Fruit fly (Drosophila melanogaster): ENCODE measurements around the gene Or85e.

Gene Or85e

dm6 chr3R:8635778-8636177, at the start of gene Or85e:
Gene Or85e (minus strand): TSS chr3R:8635878.
- TF ChIP-seq CrebA (GFP tag; optimal IDR thresholded peaks at IDR 0.05; ENCODE audit: borderline replicate concordance) (no peak), dl (GFP tag; optimal IDR thresholded peaks at IDR 0.05; ENCODE audit: insufficient read depth in 1 of 2, partially characterized antibody in 2 of 2) (no peak), ey (GFP tag; optimal IDR thresholded peaks at IDR 0.05) (no peak), Mio (GFP tag; optimal IDR thresholded peaks at IDR 0.05) (no peak), Rel (GFP tag; optimal IDR thresholded peaks at IDR 0.05) (no peak), Rel (tag; optimal IDR thresholded peaks at IDR 0.05) (no peak), lola (GFP tag; optimal IDR thresholded peaks at IDR 0.05) (no peak), Myc (optimal IDR thresholded peaks at IDR 0.05) (no peak)

dm6 chr3R:8684328-8685177, 48.9 kb upstream of the Or85e start, which contains the start of gene CG44227:
Gene CG44227 (minus strand): TSS chr3R:8685176.
- TF ChIP-seq fru (GFP tag; optimal IDR thresholded peaks at IDR 0.05) (no peak), sv (GFP tag; optimal IDR thresholded peaks at IDR 0.05) (no peak), brk (GFP tag; optimal IDR thresholded peaks at IDR 0.05) (no peak), Hr83 (GFP tag; optimal IDR thresholded peaks at IDR 0.05; ENCODE audit: poor library complexity, severe bottlenecking) (no peak), Myc (optimal IDR thresholded peaks at IDR 0.05) (no peak), dsf (GFP tag; optimal IDR thresholded peaks at IDR 0.05; ENCODE audit: borderline replicate concordance) (no peak), ey (GFP tag; optimal IDR thresholded peaks at IDR 0.05) (no peak), N (GFP tag; optimal IDR thresholded peaks at IDR 0.05) (no peak), psq (GFP tag; optimal IDR thresholded peaks at IDR 0.05) (no peak), tai (GFP tag; optimal IDR thresholded peaks at IDR 0.05) (no peak), CG32264 (GFP tag; optimal IDR thresholded peaks at IDR 0.05) (no peak), sage (GFP tag; optimal IDR thresholded peaks at IDR 0.05) (no peak), CrebA (GFP tag; optimal IDR thresholded peaks at IDR 0.05; ENCODE audit: borderline replicate concordance) (no peak), HLH106 (tag; optimal IDR thresholded peaks at IDR 0.05) (no peak), dl (GFP tag; optimal IDR thresholded peaks at IDR 0.05; ENCODE audit: insufficient read depth in 1 of 2, partially characterized antibody in 2 of 2) (no peak)

dm6 chr3R:8683280-8683679, 47.6 kb upstream of the Or85e start:
- TF ChIP-seq OdsH (GFP tag; optimal IDR thresholded peaks at IDR 0.05) (no peak), Jra (GFP tag; optimal IDR thresholded peaks at IDR 0.05) (no peak), Abd-B (GFP tag; optimal IDR thresholded peaks at IDR 0.05) (no peak), brk (GFP tag; optimal IDR thresholded peaks at IDR 0.05) (no peak), Rel (GFP tag; optimal IDR thresholded peaks at IDR 0.05) (no peak), Rel (tag; optimal IDR thresholded peaks at IDR 0.05) (no peak), h (GFP tag; optimal IDR thresholded peaks at IDR 0.05) (no peak), lola (GFP tag; optimal IDR thresholded peaks at IDR 0.05) (no peak), ey (GFP tag; optimal IDR thresholded peaks at IDR 0.05) (no peak), Hr83 (GFP tag; optimal IDR thresholded peaks at IDR 0.05; ENCODE audit: poor library complexity, severe bottlenecking) (no peak), dl (GFP tag; optimal IDR thresholded peaks at IDR 0.05; ENCODE audit: insufficient read depth in 1 of 2, partially characterized antibody in 2 of 2) (no peak), Hnf4 (GFP tag; optimal IDR thresholded peaks at IDR 0.05) (no peak), Dif (GFP tag; optimal IDR thresholded peaks at IDR 0.05; ENCODE audit: partially characterized antibody) (no peak), sage (GFP tag; optimal IDR thresholded peaks at IDR 0.05) (no peak), tai (GFP tag; optimal IDR thresholded peaks at IDR 0.05) (no peak), br (GFP tag; optimal IDR thresholded peaks at IDR 0.05) (no peak), dsf (GFP tag; optimal IDR thresholded peaks at IDR 0.05; ENCODE audit: borderline replicate concordance) (no peak), psq (GFP tag; optimal IDR thresholded peaks at IDR 0.05) (no peak)

dm6 chr3R:8680611-8681010, 44.9 kb upstream of the Or85e start:
- no peak for TF ChIP-seq Mio (GFP tag; optimal IDR thresholded peaks at IDR 0.05)

- TF ChIP-seq brk (GFP tag; optimal IDR thresholded peaks at IDR 0.05) (no peak), GATAd (GFP tag; optimal IDR thresholded peaks at IDR 0.05) (no peak), tai (GFP tag; optimal IDR thresholded peaks at IDR 0.05) (no peak), Rel (GFP tag; optimal IDR thresholded peaks at IDR 0.05) (no peak), Rel (tag; optimal IDR thresholded peaks at IDR 0.05) (no peak), N (GFP tag; optimal IDR thresholded peaks at IDR 0.05) (no peak), lola (GFP tag; optimal IDR thresholded peaks at IDR 0.05) (no peak)
Observed at dm6 chr3R:8679934-8680333, 44.3 kb upstream of the Or85e start, which contains the start of gene CG33325. Gene CG33325 (minus strand): TSS chr3R:8680034.

All from whole organism, wandering third instar larva.